Fruit fly (Drosophila melanogaster) whole organism, embryonic: ENCODE data around the gene NaPi-III.

Experiments used
- Ada2b ChIP-seq: fragments of 200-800 bp; sonication (Bioruptor generic); IDR thresholded peaks from 2 replicates; pipeline ENCODE4 v1.3.6; 2022; ENCODE audit warnings: missing biosample characterization, missing genetic modification characterization
- Adf1 ChIP-seq: fragments of 200-800 bp; sonication (Bioruptor generic); IDR thresholded peaks from 2 replicates; pipeline ENCODE4 v1.3.6; 2022; ENCODE audit warnings: missing biosample characterization, missing genetic modification characterization
- Aef1 ChIP-seq: fragments of 200-800 bp; sonication (Bioruptor generic); IDR thresholded peaks from 3 replicates; pipeline ENCODE4 v1.3.6; 2022; ENCODE audit warnings: missing biosample characterization, missing genetic modification characterization
- CG11085 ChIP-seq: fragments of 200-800 bp; sonication (Bioruptor generic); IDR thresholded peaks from 2 replicates; pipeline ENCODE4 v1.3.6; 2022; ENCODE audit warnings: missing biosample characterization, missing genetic modification characterization
- CG12299 ChIP-seq: fragments of 200-800 bp; sonication (Bioruptor generic); optimal IDR thresholded peaks from 2 replicates; lab custom pipeline; 2018; ENCODE audit warnings: missing biosample characterization, mild to moderate bottlenecking, missing genetic modification characterization
- CG12391 ChIP-seq: fragments of 200-800 bp; sonication (Bioruptor generic); optimal IDR thresholded peaks from 3 replicates; lab custom pipeline; 2018; ENCODE audit warnings: missing biosample characterization, mild to moderate bottlenecking, missing genetic modification characterization, moderate library complexity
- CG14860 ChIP-seq: fragments of 200-800 bp; sonication (Bioruptor generic); IDR thresholded peaks from 3 replicates; pipeline ENCODE4 v1.3.6; 2022; ENCODE audit warnings: missing biosample characterization, missing genetic modification characterization; ENCODE audit not compliant: partially characterized antibody
- CG15514 ChIP-seq: fragments of 200-800 bp; sonication (Bioruptor generic); optimal IDR thresholded peaks from 3 replicates; lab custom pipeline; 2017; ENCODE audit warnings: missing biosample characterization, missing genetic modification characterization, mild to moderate bottlenecking, moderate library complexity, missing genetic modification reagents
- CG1647 ChIP-seq: fragments of 200-800 bp; sonication (Bioruptor generic); optimal IDR thresholded peaks from 3 replicates; lab custom pipeline; 2016; ENCODE audit warnings: missing biosample characterization, missing genetic modification characterization
- CG17385 ChIP-seq: fragments of 200-800 bp; sonication (Bioruptor generic); optimal IDR thresholded peaks from 3 replicates; lab custom pipeline; 2018; ENCODE audit warnings: missing biosample characterization, mild to moderate bottlenecking, missing genetic modification characterization
- CG17612 ChIP-seq: fragments of 200-800 bp; sonication (Bioruptor generic); IDR thresholded peaks from 2 replicates; pipeline ENCODE4 v1.3.6; 2022; ENCODE audit warnings: missing biosample characterization, missing genetic modification characterization
- CG2199 ChIP-seq: fragments of 200-800 bp; sonication (Bioruptor generic); IDR thresholded peaks from 3 replicates; pipeline ENCODE4 v1.3.6; 2022; ENCODE audit warnings: missing biosample characterization, missing genetic modification characterization
- CG32772 ChIP-seq: fragments of 200-800 bp; sonication (Bioruptor generic); IDR thresholded peaks from 2 replicates; pipeline ENCODE4 v1.3.6; 2022; ENCODE audit warnings: missing biosample characterization, missing genetic modification characterization
- CG33213 ChIP-seq: fragments of 200-800 bp; sonication (Bioruptor generic); optimal IDR thresholded peaks from 3 replicates; lab custom pipeline; 2016; ENCODE audit warnings: missing biosample characterization, missing genetic modification characterization
- CG4360 ChIP-seq: fragments of 200-800 bp; sonication (Bioruptor generic); IDR thresholded peaks from 2 replicates; pipeline ENCODE4 v1.3.6; 2022; ENCODE audit warnings: missing biosample characterization, missing genetic modification characterization
- CG4617 ChIP-seq: fragments of 200-800 bp; sonication (Bioruptor generic); optimal IDR thresholded peaks from 3 replicates; lab custom pipeline; 2016; ENCODE audit warnings: missing biosample characterization, missing genetic modification characterization, borderline replicate concordance
- CG5245 ChIP-seq: fragments of 200-800 bp; sonication (Bioruptor generic); optimal IDR thresholded peaks from 3 replicates; lab custom pipeline; 2016; ENCODE audit warnings: missing biosample characterization, missing genetic modification characterization
- CG6765 ChIP-seq: fragments of 200-800 bp; sonication (Bioruptor generic); optimal IDR thresholded peaks from 3 replicates; lab custom pipeline; 2017; ENCODE audit warnings: missing biosample characterization, mild to moderate bottlenecking, missing genetic modification characterization
- CG7357 ChIP-seq: fragments of 200-800 bp; sonication (Bioruptor generic); IDR thresholded peaks from 3 replicates; pipeline ENCODE4 v1.3.6; 2022; ENCODE audit warnings: missing biosample characterization, missing genetic modification characterization
- CG8089 ChIP-seq: fragments of 200-800 bp; sonication (Bioruptor generic); optimal IDR thresholded peaks from 3 replicates; lab custom pipeline; 2016; ENCODE audit warnings: missing biosample characterization, missing genetic modification characterization
- D19B ChIP-seq: fragments of 200-800 bp; sonication (Bioruptor generic); optimal IDR thresholded peaks from 2 replicates; lab custom pipeline; 2017; ENCODE audit warnings: missing biosample characterization, mild to moderate bottlenecking, missing genetic modification characterization
- Dad ChIP-seq: fragments of 200-800 bp; sonication (Bioruptor generic); optimal IDR thresholded peaks from 3 replicates; lab custom pipeline; 2016; ENCODE audit warnings: missing biosample characterization, missing genetic modification characterization
- Dip2 ChIP-seq: fragments of 200-800 bp; sonication (Bioruptor generic); IDR thresholded peaks from 2 replicates; pipeline ENCODE4 v1.3.6; 2022; ENCODE audit warnings: missing biosample characterization, missing genetic modification characterization
- Eip74EF ChIP-seq, 2 experiments: fragments of 200-800 bp in 1 of 2; fragments of >200 bp in 1 of 2; sonication (Bioruptor generic) in 1 of 2; optimal IDR thresholded peaks; 2 replicates each; lab custom pipeline; 2017 to 2019; ENCODE audit warnings: missing biosample characterization in 2 of 2, missing genetic modification characterization in 2 of 2, mild to moderate bottlenecking in 1 of 2, moderate library complexity in 1 of 2
- HLHmδ ChIP-seq: fragments of 200-800 bp; sonication (Bioruptor generic); optimal IDR thresholded peaks from 2 replicates; lab custom pipeline; 2018; ENCODE audit warnings: missing biosample characterization, mild to moderate bottlenecking, missing genetic modification characterization, moderate library complexity
- Hey ChIP-seq: fragments of 200-800 bp; sonication (Bioruptor generic); optimal IDR thresholded peaks from 3 replicates; lab custom pipeline; 2018; ENCODE audit warnings: missing biosample characterization, mild to moderate bottlenecking, missing genetic modification characterization
- Kr ChIP-seq: fragments of 200-800 bp; sonication (Bioruptor generic); optimal IDR thresholded peaks from 2 replicates; lab custom pipeline; 2017; ENCODE audit warnings: missing biosample characterization, mild to moderate bottlenecking, missing genetic modification characterization
- MBD-R2 ChIP-seq: fragments of 200-800 bp; sonication (Bioruptor generic); IDR thresholded peaks from 2 replicates; pipeline ENCODE4 v1.3.6; 2022; ENCODE audit warnings: missing biosample characterization, missing genetic modification characterization
- NC2α ChIP-seq: fragments of 200-800 bp; sonication (Bioruptor generic); optimal IDR thresholded peaks from 2 replicates; lab custom pipeline; 2016; ENCODE audit warnings: missing biosample characterization, missing genetic modification characterization
- Poxn ChIP-seq: fragments of 200-800 bp; sonication (Bioruptor generic); IDR thresholded peaks from 2 replicates; pipeline ENCODE4 v1.3.6; 2022; ENCODE audit warnings: missing biosample characterization, missing genetic modification characterization
- Trl ChIP-seq, 3 experiments: fragments of >200 bp in 2 of 3; fragments of 200-800 bp in 1 of 3; sonication (Bioruptor generic) in 1 of 3; optimal IDR thresholded peaks; 2 replicates in 1 of 3; 3 replicates in 2 of 3; lab custom pipeline; 2016 to 2017; ENCODE audit warnings: missing biosample characterization in 1 of 3, missing genetic modification characterization in 1 of 3
- YL-1 ChIP-seq: fragments of 200-800 bp; sonication (Bioruptor generic); optimal IDR thresholded peaks from 3 replicates; lab custom pipeline; 2017; ENCODE audit warnings: missing biosample characterization, mild to moderate bottlenecking, missing genetic modification characterization
- al ChIP-seq: fragments of 200-800 bp; sonication (Bioruptor generic); IDR thresholded peaks from 2 replicates; pipeline ENCODE4 v1.3.6; 2022; ENCODE audit warnings: missing biosample characterization, missing genetic modification characterization
- ato ChIP-seq: fragments of 200-800 bp; sonication (Bioruptor generic); IDR thresholded peaks from 2 replicates; pipeline ENCODE4 v1.3.6; 2022; ENCODE audit warnings: missing biosample characterization, missing genetic modification characterization; ENCODE audit not compliant: partially characterized antibody
- cad ChIP-seq: fragments of >200 bp; optimal IDR thresholded peaks from 2 replicates; lab custom pipeline; 2017; ENCODE audit warnings: missing biosample characterization, missing genetic modification characterization
- chm ChIP-seq: fragments of 200-800 bp; sonication (Bioruptor generic); IDR thresholded peaks from 2 replicates; pipeline ENCODE4 v1.3.6; 2022; ENCODE audit warnings: missing biosample characterization, missing genetic modification characterization
- dmrt99B ChIP-seq: fragments of 200-800 bp; sonication (Bioruptor generic); optimal IDR thresholded peaks from 2 replicates; lab custom pipeline; 2018; ENCODE audit warnings: missing biosample characterization, mild to moderate bottlenecking, missing genetic modification characterization, moderate library complexity
- fd96Cb ChIP-seq: fragments of 200-800 bp; sonication (Bioruptor generic); optimal IDR thresholded peaks from 2 replicates; lab custom pipeline; 2018; ENCODE audit warnings: missing biosample characterization, mild to moderate bottlenecking, missing genetic modification characterization, moderate library complexity
- gfzf ChIP-seq: fragments of 200-800 bp; sonication (Bioruptor generic); optimal IDR thresholded peaks from 2 replicates; lab custom pipeline; 2016; ENCODE audit warnings: missing biosample characterization, mild to moderate bottlenecking, missing genetic modification characterization, moderate library complexity
- h ChIP-seq: fragments of >200 bp; optimal IDR thresholded peaks from 2 replicates; lab custom pipeline; 2017
- hbn ChIP-seq: fragments of 200-800 bp; sonication (Bioruptor generic); IDR thresholded peaks from 2 replicates; pipeline ENCODE4 v1.3.6; 2022; ENCODE audit warnings: missing biosample characterization, missing genetic modification characterization; ENCODE audit not compliant: partially characterized antibody
- kni ChIP-seq: fragments of 200-800 bp; sonication (Bioruptor generic); optimal IDR thresholded peaks from 3 replicates; lab custom pipeline; 2017; ENCODE audit warnings: mild to moderate bottlenecking, missing biosample characterization, missing genetic modification reagents, missing genetic modification characterization
- pb ChIP-seq: fragments of 200-800 bp; sonication (Bioruptor generic); optimal IDR thresholded peaks from 3 replicates; lab custom pipeline; 2016; ENCODE audit warnings: missing biosample characterization, missing genetic modification characterization
- salm ChIP-seq: fragments of 200-800 bp; sonication (Bioruptor generic); optimal IDR thresholded peaks from 2 replicates; lab custom pipeline; 2018; ENCODE audit warnings: missing biosample characterization, mild to moderate bottlenecking, missing genetic modification characterization
- slbo ChIP-seq: fragments of 200-800 bp; sonication (Bioruptor generic); IDR thresholded peaks from 2 replicates; pipeline ENCODE4 v1.3.6; 2022; ENCODE audit warnings: missing biosample characterization, missing genetic modification characterization
- sob ChIP-seq: fragments of 200-800 bp; sonication (Bioruptor generic); IDR thresholded peaks from 2 replicates; pipeline ENCODE4 v1.3.6; 2022; ENCODE audit warnings: missing biosample characterization, missing genetic modification characterization
- sqz ChIP-seq: fragments of 200-800 bp; sonication (Bioruptor generic); optimal IDR thresholded peaks from 3 replicates; lab custom pipeline; 2018; ENCODE audit warnings: missing biosample characterization, mild to moderate bottlenecking, missing genetic modification characterization
- ssp ChIP-seq: fragments of 200-800 bp; sonication (Bioruptor generic); IDR thresholded peaks from 2 replicates; pipeline ENCODE4 v1.3.6; 2022; ENCODE audit warnings: missing biosample characterization, missing genetic modification characterization
- ttk ChIP-seq: fragments of 200-800 bp; sonication (Bioruptor generic); IDR thresholded peaks from 2 replicates; pipeline ENCODE4 v2.1.2; 2022; ENCODE audit warnings: missing biosample characterization, missing genetic modification characterization

NaPi-III gene

DNA sequence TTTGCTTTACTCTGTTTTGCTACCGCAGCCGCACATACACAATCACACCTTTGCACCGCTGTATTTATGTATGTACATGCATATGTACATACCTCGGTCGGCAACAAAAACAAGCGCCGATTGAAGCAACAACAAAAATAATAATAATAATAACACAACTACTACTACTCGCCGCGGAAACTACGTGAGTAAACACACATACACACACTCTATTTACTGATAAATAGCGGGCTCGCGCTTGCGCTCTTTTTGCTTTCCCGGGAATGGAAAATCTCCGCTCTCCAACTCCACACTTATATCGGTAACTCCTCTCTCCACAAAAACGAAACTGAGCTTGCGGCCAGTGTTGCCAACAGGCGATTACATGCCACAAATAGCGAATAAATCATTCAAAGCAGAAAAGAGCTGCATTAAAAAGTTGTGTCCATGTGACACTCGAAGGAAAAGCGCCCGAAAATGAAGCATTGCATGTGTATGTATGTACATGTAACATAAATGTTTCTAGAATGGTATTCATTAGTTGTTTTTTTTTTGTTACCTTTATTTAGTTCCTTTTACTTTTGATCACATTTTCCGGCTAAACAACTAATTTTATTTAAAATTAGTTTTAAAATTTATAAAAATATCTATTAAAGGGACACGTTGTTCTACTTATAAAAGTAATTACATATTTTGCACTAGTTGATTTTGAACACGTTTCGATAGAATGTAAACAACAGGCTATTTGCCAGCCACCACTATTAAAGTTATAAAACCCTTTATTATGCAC, 4.3 kb upstream of the NaPi-III start (continued):
- TF ChIP-seq Poxn (GFP tag; lab: Robert Waterston, UW) (no peak), al (GFP tag; lab: Robert Waterston, UW) (no peak), YL-1 (GFP tag; lab: Kevin White, UChicago) (peak; percentile 91), CG1647 (peak; percentile 47), h (no peak), D19B (GFP tag; lab: Kevin White, UChicago) (peak; percentile 22), CG17612 (GFP tag; lab: Robert Waterston, UW) (no peak), CG12391 (tag; lab: Kevin White, UChicago) (peak; percentile 29), HLHmδ (GFP tag; lab: Kevin White, UChicago) (peak; percentile 81), kni (GFP tag; lab: Kevin White, UChicago) (peak; percentile 99), MBD-R2 (peak; percentile 48; the same call in 1 of the 2 replicates), Aef1 (GFP tag; lab: Robert Waterston, UW) (peak; percentile 50; the same call in 1 of the 3 replicates), chm (GFP tag; lab: Robert Waterston, UW) (no peak; the same call in none of the 2 replicates), CG11085 (GFP tag; lab: Robert Waterston, UW) (no peak; the same call in 1 of the 2 replicates), CG33213 (GFP tag; lab: Kevin White, UChicago) (peak; percentile 70), pb (no peak), Kr (GFP tag; lab: Kevin White, UChicago) (peak; percentile 83), CG12299 (peak; percentile 87), salm (peak; percentile 37), CG7357 (GFP tag; lab: Robert Waterston, UW) (no peak), CG4360 (GFP tag; lab: Robert Waterston, UW) (peak; percentile 96), slbo (GFP tag; lab: Robert Waterston, UW) (peak; percentile 20; the same call in 1 of the 2 replicates), CG2199 (GFP tag; lab: Robert Waterston, UW) (0 out of 3 replicates have a peak, but pooled peaks have one; percentile 71), CG32772 (GFP tag; lab: Robert Waterston, UW) (no peak), Hey (tag; lab: Kevin White, UChicago) (peak; percentile 84), Adf1 (GFP tag; lab: Robert Waterston, UW) (peak; percentile 77), CG4617 (GFP tag; lab: Kevin White, UChicago) (peak; percentile 12), CG15514 (peak; percentile 73), cad (GFP tag; lab: Kevin White, UChicago) (no peak), CG6765 (GFP tag; lab: Kevin White, UChicago) (peak; percentile 79), Dip2 (GFP tag; lab: Robert Waterston, UW) (no peak), ato (GFP tag; lab: Robert Waterston, UW) (no peak), sob (GFP tag; lab: Robert Waterston, UW) (peak; percentile 74), Eip74EF (GFP tag; optimal IDR thresholded peaks at IDR 0.05; lab: Kevin White, UChicago) (peak in 1 of 2 experiments; percentile 75), CG17385 (GFP tag; lab: Kevin White, UChicago) (peak; percentile 68), sqz (GFP tag; lab: Kevin White, UChicago) (peak; percentile 82), ssp (GFP tag; lab: Robert Waterston, UW) (no peak), gfzf (GFP tag; lab: Kevin White, UChicago) (no peak), CG8089 (GFP tag; lab: Kevin White, UChicago) (peak; percentile 74), ttk (GFP tag; lab: Robert Waterston, UW) (no peak), fd96Cb (tag; lab: Kevin White, UChicago) (no peak), NC2α (GFP tag; lab: Kevin White, UChicago) (peak; percentile 69), Trl (optimal IDR thresholded peaks at IDR 0.05; lab: Kevin White, UChicago) (peak; percentile 77 to 78), Trl (GFP tag; optimal IDR thresholded peaks at IDR 0.05; lab: Kevin White, UChicago) (peak; percentile 59), CG14860 (GFP tag; lab: Robert Waterston, UW) (no peak), Ada2b (GFP tag; lab: Robert Waterston, UW) (no peak), hbn (GFP tag; lab: Robert Waterston, UW) (0 out of 2 replicates have a peak, but pooled peaks have one; percentile 35), dmrt99B (tag; lab: Kevin White, UChicago) (peak; percentile 56), Dad (GFP tag; lab: Kevin White, UChicago) (peak; percentile 60), CG5245 (peak; percentile 45)
